Worm (Caenorhabditis elegans): ENCODE results near the gene let-19.

ce11 chrII:8738955-8739354 is 31.8 kb upstream of the let-19 start:
- TF ChIP-seq dao-5 (tag; optimal IDR thresholded peaks at IDR 0.05): no peak
- no peak for TF ChIP-seq him-1 (tag; optimal IDR thresholded peaks at IDR 0.05)
